Worm (Caenorhabditis elegans): Measurements from ENCODE around the gene R07B7.10.

Gene R07B7.10

ce11 chrV:12091759-12092158 is 8.7 kb downstream of the R07B7.10 start, which contains the start of gene nhr-206 (continued):
- TF ChIP-seq dsc-1 (tag; optimal IDR thresholded peaks at IDR 0.05), result no peak
- TF ChIP-seq lir-3 (tag; optimal IDR thresholded peaks at IDR 0.05; ENCODE audit: poor library complexity), result peak; percentile 17
- TF ChIP-seq lsy-2 (tag; optimal IDR thresholded peaks at IDR 0.05), result peak in 1 of 2 experiments; percentile 11
- TF ChIP-seq tbx-2 (tag; optimal IDR thresholded peaks at IDR 0.05), result peak; percentile 9
- TF ChIP-seq mep-1 (tag; optimal IDR thresholded peaks at IDR 0.05), result peak; percentile 18
- TF ChIP-seq aha-1 (tag; optimal IDR thresholded peaks at IDR 0.05), result no peak
- TF ChIP-seq jun-1 (tag; optimal IDR thresholded peaks at IDR 0.05), result no peak
- peak; percentile 77 for TF ChIP-seq nhr-85 (tag)
- TF ChIP-seq nhr-76 (tag; optimal IDR thresholded peaks at IDR 0.05), result no peak
- TF ChIP-seq nhr-71 (tag; optimal IDR thresholded peaks at IDR 0.05), result peak; percentile 47
- no peak for TF ChIP-seq unc-62 (GFP tag; optimal IDR thresholded peaks at IDR 0.05)
- TF ChIP-seq nhr-77 (tag; optimal IDR thresholded peaks at IDR 0.05), result no peak
- TF ChIP-seq blmp-1 (tag; optimal IDR thresholded peaks at IDR 0.05), result peak; percentile 45
- TF ChIP-seq ztf-4 (tag; optimal IDR thresholded peaks at IDR 0.05), result no peak
- TF ChIP-seq mef-2 (tag; optimal IDR thresholded peaks at IDR 0.05), result no peak
- no peak for TF ChIP-seq ztf-11 (tag; optimal IDR thresholded peaks at IDR 0.05)

- TF ChIP-seq lir-3 (tag; optimal IDR thresholded peaks at IDR 0.05; ENCODE audit: poor library complexity) (no peak), snu-23 (GFP tag; optimal IDR thresholded peaks at IDR 0.05) (peak; percentile 2), alr-1 (tag; optimal IDR thresholded peaks at IDR 0.05; ENCODE audit: borderline replicate concordance) (no peak), nhr-47 (tag; optimal IDR thresholded peaks at IDR 0.05) (no peak), blmp-1 (tag; optimal IDR thresholded peaks at IDR 0.05) (peak; percentile 16), unc-86 (tag; optimal IDR thresholded peaks at IDR 0.05) (no peak), F16B12.6 (tag; optimal IDR thresholded peaks at IDR 0.05) (no peak), nhr-20 (tag; optimal IDR thresholded peaks at IDR 0.05) (peak; percentile 50), pax-3 (tag; optimal IDR thresholded peaks at IDR 0.05) (no peak)
Observed at ce11 chrV:12094030-12094429, 11.0 kb downstream of the R07B7.10 start, which contains the start of gene nhr-208. TSS of gene nhr-208 (plus strand) at chrV:12094317.

ce11 chrV:12095865-12096264 is 12.8 kb downstream of the R07B7.10 start, which contains the start of gene nhr-207:
TSS of gene nhr-207 (plus strand) at chrV:12096146.
- TF ChIP-seq irx-1 (tag; optimal IDR thresholded peaks at IDR 0.05), result no peak
- no peak for TF ChIP-seq hpl-2 (GFP tag; optimal IDR thresholded peaks at IDR 0.05)
- TF ChIP-seq mdl-1 (tag; optimal IDR thresholded peaks at IDR 0.05), result peak in 1 of 2 experiments; percentile 35
- TF ChIP-seq lsy-2 (tag; optimal IDR thresholded peaks at IDR 0.05), result peak in 1 of 2 experiments; percentile 5
- TF ChIP-seq tbx-2 (tag; optimal IDR thresholded peaks at IDR 0.05), result no peak
- peak; percentile 6 for TF ChIP-seq snu-23 (GFP tag; optimal IDR thresholded peaks at IDR 0.05)
- TF ChIP-seq zag-1 (tag; optimal IDR thresholded peaks at IDR 0.05), result no peak
- TF ChIP-seq fkh-10 (GFP tag; optimal IDR thresholded peaks at IDR 0.05), result no peak
- peak; percentile 23 for TF ChIP-seq nhr-20 (tag; optimal IDR thresholded peaks at IDR 0.05)
- no peak for TF ChIP-seq egl-27 (tag; optimal IDR thresholded peaks at IDR 0.05)
- TF ChIP-seq pqm-1 (tag; optimal IDR thresholded peaks at IDR 0.05), result no peak
- peak; percentile 48 for TF ChIP-seq lin-14 (GFP tag; optimal IDR thresholded peaks at IDR 0.05)
- TF ChIP-seq aly-2 (tag; optimal IDR thresholded peaks at IDR 0.05), result no peak
- no peak for TF ChIP-seq blmp-1 (tag; optimal IDR thresholded peaks at IDR 0.05)
- TF ChIP-seq skn-1 (tag; optimal IDR thresholded peaks at IDR 0.05), result peak; percentile 34
- TF ChIP-seq jun-1 (tag; optimal IDR thresholded peaks at IDR 0.05), result peak; percentile 49
- TF ChIP-seq C16A3.4 (tag; optimal IDR thresholded peaks at IDR 0.05), result peak; percentile 17
- no peak for TF ChIP-seq pag-3 (tag; optimal IDR thresholded peaks at IDR 0.05; ENCODE audit: borderline replicate concordance, insufficient read depth)
- no peak for TF ChIP-seq nhr-11 (tag; optimal IDR thresholded peaks at IDR 0.05)
- no peak for TF ChIP-seq nhr-28 (tag; optimal IDR thresholded peaks at IDR 0.05)
- no peak for TF ChIP-seq nhr-84 (tag; optimal IDR thresholded peaks at IDR 0.05)
- no peak for TF ChIP-seq nhr-77 (tag; optimal IDR thresholded peaks at IDR 0.05)

- peak; percentile 0 for TF ChIP-seq nhr-85 (tag)
- no peak for TF ChIP-seq mep-1 (tag; optimal IDR thresholded peaks at IDR 0.05)
- no peak for TF ChIP-seq zip-4 (GFP tag; optimal IDR thresholded peaks at IDR 0.05)
- no peak for TF ChIP-seq C04F5.9 (tag; optimal IDR thresholded peaks at IDR 0.05)
- TF ChIP-seq mab-9 (GFP tag; IDR thresholded peaks at IDR 0.05), result no peak
- TF ChIP-seq nhr-20 (tag; optimal IDR thresholded peaks at IDR 0.05), result peak; percentile 25
- no peak for TF ChIP-seq lsy-2 (tag; optimal IDR thresholded peaks at IDR 0.05)
- TF ChIP-seq elt-3 (tag; optimal IDR thresholded peaks at IDR 0.05), result peak in 1 of 6 experiments; percentile 26
- no peak for TF ChIP-seq xbp-1 (tag; optimal IDR thresholded peaks at IDR 0.05)
- TF ChIP-seq efl-1 (optimal IDR thresholded peaks at IDR 0.05), result no peak
- TF ChIP-seq efl-1 (GFP tag; optimal IDR thresholded peaks at IDR 0.05 in 1 of 2), result peak in 1 of 2 experiments; percentile 86
Observed at ce11 chrV:12098123-12098522, 15.1 kb downstream of the R07B7.10 start, which contains the start of gene nhr-209. TSS of gene nhr-209 (plus strand) at chrV:12098149.
